Worm (Caenorhabditis elegans) whole organism, young adult: ENCODE data around the gene srxa-1.

Source experiments
- B0035.1 ChIP-seq: sonication (generic microtip); optimal IDR thresholded peaks from 2 replicates; lab custom pipeline; 2016; ENCODE audit warnings: missing genetic modification characterization, mild to moderate bottlenecking, missing compliant biosample characterization, missing genotype, missing genetic modification reagents
- C06A6.2 ChIP-seq: fragments of 200-800 bp; sonication (Bioruptor generic); conservative IDR thresholded peaks from 2 replicates; pipeline ENCODE4 v1.3.6; 2022; ENCODE audit warnings: missing genetic modification characterization, missing compliant biosample characterization
- C17E4.6 ChIP-seq: fragments of 200-800 bp; sonication (Bioruptor generic); IDR thresholded peaks from 2 replicates; pipeline ENCODE4 v1.3.6; 2022; ENCODE audit warnings: missing genetic modification reagents, missing genetic modification characterization, missing compliant biosample characterization
- F10E7.11 ChIP-seq: sonication (generic microtip); optimal IDR thresholded peaks from 2 replicates; lab custom pipeline; 2017; ENCODE audit warnings: mild to moderate bottlenecking, missing genetic modification characterization, moderate library complexity, missing compliant biosample characterization
- F22D6.2 ChIP-seq: sonication (generic microtip); optimal IDR thresholded peaks from 2 replicates; lab custom pipeline; 2016; ENCODE audit warnings: mild to moderate bottlenecking, missing genetic modification characterization, missing compliant biosample characterization
- F23B12.7 ChIP-seq: sonication (generic microtip); optimal IDR thresholded peaks from 2 replicates; lab custom pipeline; 2017; ENCODE audit warnings: missing genetic modification characterization, mild to moderate bottlenecking, missing compliant biosample characterization, antibody characterized with exemption, moderate library complexity; ENCODE audit not compliant: insufficient read depth
- Y67H2A.10 ChIP-seq: fragments of 200-800 bp; sonication (Bioruptor generic); conservative IDR thresholded peaks from 2 replicates; pipeline ENCODE4 v1.3.6; 2022; ENCODE audit warnings: missing genetic modification reagents, missing genetic modification characterization, missing compliant biosample characterization
- ama-1 ChIP-seq, 3 experiments: fragments of 150-350 bp in 1 of 3; sonication (generic microtip) in 2 of 3; optimal IDR thresholded peaks; 2 replicates each; lab custom pipeline; 2014 to 2018; ENCODE audit warnings: missing biosample characterization in 2 of 3, missing genetic modification characterization in 2 of 3, missing genetic modification reagents in 2 of 3
- attf-5 ChIP-seq: fragments of 200-800 bp; sonication (Bioruptor generic); optimal IDR thresholded peaks from 2 replicates; lab custom pipeline; 2018; ENCODE audit warnings: mild to moderate bottlenecking, missing genetic modification characterization, missing compliant biosample characterization
- bed-2 ChIP-seq: fragments of 200-800 bp; sonication (Bioruptor generic); IDR thresholded peaks from 2 replicates; pipeline ENCODE4 v1.3.6; 2022; ENCODE audit warnings: missing genetic modification reagents, missing genetic modification characterization, missing compliant biosample characterization
- ccch-3 ChIP-seq: fragments of 200-800 bp; sonication (Bioruptor generic); optimal IDR thresholded peaks from 2 replicates; lab custom pipeline; 2018; ENCODE audit warnings: mild to moderate bottlenecking, missing genetic modification characterization, missing compliant biosample characterization
- cebp-2 ChIP-seq: fragments of 200-800 bp; sonication (Bioruptor generic); IDR thresholded peaks from 2 replicates; pipeline ENCODE4 v1.3.6; 2022; ENCODE audit warnings: missing genetic modification characterization, missing compliant biosample characterization
- ceh-100 ChIP-seq: fragments of 200-800 bp; sonication (Bioruptor generic); IDR thresholded peaks from 2 replicates; pipeline ENCODE4 v1.3.6; 2022; ENCODE audit warnings: missing genetic modification reagents, missing genetic modification characterization, missing compliant biosample characterization
- ceh-27 ChIP-seq: fragments of 200-800 bp; sonication (Bioruptor generic); optimal IDR thresholded peaks from 2 replicates; lab custom pipeline; 2018; ENCODE audit warnings: mild to moderate bottlenecking, missing genetic modification characterization, moderate library complexity, missing compliant biosample characterization
- dpff-1 ChIP-seq: sonication (generic microtip); optimal IDR thresholded peaks from 2 replicates; lab custom pipeline; 2017; ENCODE audit warnings: mild to moderate bottlenecking, missing genetic modification characterization, missing compliant biosample characterization
- dpl-1 ChIP-seq: fragments of 150-350 bp; optimal IDR thresholded peaks from 2 replicates; lab custom pipeline; 2014; ENCODE audit warnings: missing biosample characterization, missing genetic modification reagents, missing genetic modification characterization
- egl-18 ChIP-seq: fragments of 200-800 bp; sonication (Bioruptor generic); IDR thresholded peaks from 2 replicates; pipeline ENCODE4 v1.3.6; 2022; ENCODE audit warnings: missing genetic modification reagents, missing genetic modification characterization, missing compliant biosample characterization
- egrh-3 ChIP-seq: fragments of 200-800 bp; sonication (Bioruptor generic); IDR thresholded peaks from 2 replicates; pipeline ENCODE4 v1.3.6; 2022; ENCODE audit warnings: missing genetic modification reagents, missing genetic modification characterization, missing compliant biosample characterization
- ekl-4 ChIP-seq: fragments of 200-800 bp; sonication (Bioruptor generic); IDR thresholded peaks from 2 replicates; pipeline ENCODE4 v1.3.6; 2022; ENCODE audit warnings: missing genetic modification reagents, missing genetic modification characterization, missing compliant biosample characterization
- fkh-3 ChIP-seq: sonication (generic microtip); optimal IDR thresholded peaks from 2 replicates; lab custom pipeline; 2016; ENCODE audit warnings: mild to moderate bottlenecking, missing genetic modification characterization, missing compliant biosample characterization
- hlh-12 ChIP-seq: sonication (generic microtip); optimal IDR thresholded peaks from 2 replicates; lab custom pipeline; 2016; ENCODE audit warnings: missing genetic modification characterization, missing compliant biosample characterization
- hmg-20 ChIP-seq: fragments of 200-800 bp; sonication (Bioruptor generic); IDR thresholded peaks from 2 replicates; pipeline ENCODE4 v1.3.6; 2022; ENCODE audit warnings: missing genetic modification reagents, missing genetic modification characterization, missing compliant biosample characterization
- hrde-1 ChIP-seq: sonication (generic microtip); optimal IDR thresholded peaks from 2 replicates; lab custom pipeline; 2016; ENCODE audit warnings: missing genetic modification characterization, mild to moderate bottlenecking, missing compliant biosample characterization, moderate library complexity, missing genotype, missing genetic modification reagents, borderline replicate concordance
- hsf-1 ChIP-seq: fragments of 200-800 bp; sonication (Bioruptor generic); IDR thresholded peaks from 2 replicates; pipeline ENCODE4 v1.3.6; 2022; ENCODE audit warnings: missing genetic modification reagents, missing genetic modification characterization, missing compliant biosample characterization
- lin-35 ChIP-seq, 3 experiments: fragments of 150-350 bp in 2 of 3; sonication (generic microtip) in 1 of 3; optimal IDR thresholded peaks; 2 replicates each; lab custom pipeline; 2014 to 2018; ENCODE audit warnings: missing biosample characterization in 3 of 3, missing genetic modification characterization in 3 of 3, missing genetic modification reagents in 3 of 3
- lin-40 ChIP-seq: sonication (generic microtip); optimal IDR thresholded peaks from 2 replicates; lab custom pipeline; 2016; ENCODE audit warnings: missing genetic modification characterization, mild to moderate bottlenecking, missing compliant biosample characterization, missing genotype, missing genetic modification reagents
- lsl-1 ChIP-seq: fragments of 200-800 bp; sonication (Bioruptor generic); optimal IDR thresholded peaks from 2 replicates; lab custom pipeline; 2018; ENCODE audit warnings: mild to moderate bottlenecking, missing genetic modification characterization, moderate library complexity, missing compliant biosample characterization
- lsy-27 ChIP-seq: sonication (generic microtip); optimal IDR thresholded peaks from 2 replicates; lab custom pipeline; 2017; ENCODE audit warnings: missing genetic modification characterization, mild to moderate bottlenecking, missing compliant biosample characterization, antibody characterized with exemption, missing genotype, borderline replicate concordance; ENCODE audit not compliant: insufficient read depth
- madf-10 ChIP-seq: sonication (generic microtip); optimal IDR thresholded peaks from 2 replicates; lab custom pipeline; 2016; ENCODE audit warnings: mild to moderate bottlenecking, missing genetic modification characterization, missing compliant biosample characterization
- madf-3 ChIP-seq: fragments of 200-800 bp; sonication (Bioruptor generic); IDR thresholded peaks from 2 replicates; pipeline ENCODE4 v1.3.6; 2022; ENCODE audit warnings: missing genetic modification reagents, missing genetic modification characterization, missing compliant biosample characterization
- madf-8 ChIP-seq: fragments of 200-800 bp; sonication (Bioruptor generic); conservative IDR thresholded peaks from 2 replicates; pipeline ENCODE4 v1.3.6; 2022; ENCODE audit warnings: missing genetic modification reagents, missing genetic modification characterization, missing compliant biosample characterization
- mel-28 ChIP-seq: sonication (generic microtip); optimal IDR thresholded peaks from 2 replicates; lab custom pipeline; 2016; ENCODE audit warnings: borderline replicate concordance, mild to moderate bottlenecking, missing genetic modification characterization, missing compliant biosample characterization
- mes-4 ChIP-seq: sonication (generic microtip); optimal IDR thresholded peaks from 2 replicates; lab custom pipeline; 2016; ENCODE audit warnings: missing genotype, missing genetic modification characterization, missing compliant biosample characterization
- nfyb-1 ChIP-seq: fragments of 200-800 bp; sonication (Bioruptor generic); IDR thresholded peaks from 2 replicates; pipeline ENCODE4 v1.3.6; 2022; ENCODE audit warnings: missing genetic modification reagents, missing genetic modification characterization, missing compliant biosample characterization
- nhr-120 ChIP-seq: fragments of 200-800 bp; sonication (Bioruptor generic); IDR thresholded peaks from 2 replicates; pipeline ENCODE4 v1.3.6; 2022; ENCODE audit warnings: missing genetic modification characterization, missing compliant biosample characterization
- nhr-27 ChIP-seq: fragments of 200-800 bp; sonication (Bioruptor generic); optimal IDR thresholded peaks from 2 replicates; lab custom pipeline; 2018; ENCODE audit warnings: mild to moderate bottlenecking, missing genetic modification characterization, moderate library complexity, missing compliant biosample characterization
- nhr-90 ChIP-seq: sonication (generic microtip); optimal IDR thresholded peaks from 2 replicates; lab custom pipeline; 2016; ENCODE audit warnings: missing genotype, mild to moderate bottlenecking, missing genetic modification characterization, missing compliant biosample characterization
- pha-4 ChIP-seq: fragments of 150-350 bp; sonication (generic microtip); optimal IDR thresholded peaks from 2 replicates; lab custom pipeline; 2014; ENCODE audit warnings: missing biosample characterization, missing genetic modification reagents, missing genetic modification characterization
- sdz-38 ChIP-seq: sonication (generic microtip); optimal IDR thresholded peaks from 2 replicates; lab custom pipeline; 2016; ENCODE audit warnings: missing genotype, missing genetic modification characterization, missing compliant biosample characterization
- sea-2 ChIP-seq: fragments of 200-800 bp; sonication (Bioruptor generic); IDR thresholded peaks from 2 replicates; pipeline ENCODE4 v1.3.6; 2022; ENCODE audit warnings: missing genetic modification characterization, missing compliant biosample characterization
- snpc-4 ChIP-seq, 5 experiments: fragments of 150-350 bp in 1 of 5; sonication (generic microtip) in 4 of 5; optimal IDR thresholded peaks; 2 replicates each; lab custom pipeline; 2014 to 2018; ENCODE audit warnings: missing genetic modification characterization in 5 of 5, missing biosample characterization in 3 of 5, antibody characterized with exemption in 2 of 5, mild to moderate bottlenecking in 2 of 5, missing compliant biosample characterization in 2 of 5, missing genotype in 2 of 5, moderate library complexity in 2 of 5, missing genetic modification reagents in 1 of 5
- sptf-2 ChIP-seq: fragments of 200-800 bp; sonication (Bioruptor generic); optimal IDR thresholded peaks from 2 replicates; lab custom pipeline; 2018; ENCODE audit warnings: mild to moderate bottlenecking, missing genetic modification characterization, missing compliant biosample characterization
- unc-62 ChIP-seq: fragments of 150-350 bp; optimal IDR thresholded peaks from 2 replicates; lab custom pipeline; 2014; ENCODE audit warnings: missing biosample characterization, missing genetic modification reagents, missing genetic modification characterization
- zfh-2 ChIP-seq: fragments of 200-800 bp; sonication (Bioruptor generic); conservative IDR thresholded peaks from 2 replicates; pipeline ENCODE4 v1.3.6; 2022; ENCODE audit warnings: missing genetic modification reagents, missing genetic modification characterization, missing compliant biosample characterization
- zim-3 ChIP-seq: sonication (generic microtip); optimal IDR thresholded peaks from 2 replicates; lab custom pipeline; 2017; ENCODE audit warnings: mild to moderate bottlenecking, missing genetic modification characterization, moderate library complexity, missing compliant biosample characterization
- ztf-26 ChIP-seq: sonication (generic microtip); optimal IDR thresholded peaks from 2 replicates; lab custom pipeline; 2017; ENCODE audit warnings: missing genetic modification characterization, missing compliant biosample characterization
- ztf-28 ChIP-seq: fragments of 200-800 bp; sonication (Bioruptor generic); IDR thresholded peaks from 2 replicates; pipeline ENCODE4 v1.3.6; 2022; ENCODE audit warnings: missing genetic modification reagents, missing genetic modification characterization, missing compliant biosample characterization
- ztf-3 ChIP-seq: fragments of 200-800 bp; sonication (Bioruptor generic); optimal IDR thresholded peaks from 2 replicates; lab custom pipeline; 2018; ENCODE audit warnings: mild to moderate bottlenecking, missing genetic modification characterization, missing compliant biosample characterization

srxa-1 gene

DNA sequence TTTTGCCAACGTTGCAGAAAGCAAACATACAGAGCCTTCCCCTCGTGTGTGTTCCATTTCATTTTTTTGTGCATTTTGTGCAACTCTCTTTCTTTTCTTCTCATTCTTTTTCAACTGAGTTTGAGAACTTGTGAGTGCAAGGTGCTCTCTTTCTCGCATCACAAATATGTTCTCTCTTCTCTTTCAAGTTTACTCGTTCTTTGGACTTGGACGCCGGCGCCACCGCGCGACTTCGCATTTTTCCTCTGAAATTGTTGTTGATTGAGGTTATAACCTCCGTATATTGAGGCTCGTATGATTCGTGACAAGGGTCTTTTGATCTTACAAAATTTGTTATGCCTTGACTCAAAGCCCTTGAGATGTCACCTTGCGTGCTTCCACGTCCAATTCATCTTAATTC is 44.9 kb downstream of the srxa-1 start (continued):
- TF ChIP-seq cebp-2 (GFP tag; lab: Robert Waterston, UW), result no peak
- TF ChIP-seq madf-8 (GFP tag; lab: Robert Waterston, UW), result no peak
- TF ChIP-seq egrh-3 (GFP tag; lab: Robert Waterston, UW), result no peak
- peak; percentile 10 for TF ChIP-seq attf-5 (GFP tag; lab: Kevin White, UChicago)
- no peak for TF ChIP-seq ceh-100 (GFP tag; lab: Robert Waterston, UW)
- no peak for TF ChIP-seq zfh-2 (GFP tag; lab: Robert Waterston, UW)
- no peak for TF ChIP-seq sdz-38 (tag; lab: Kevin White, UChicago)
- TF ChIP-seq nfyb-1, result peak; percentile 65; the same call in 1 of the 2 replicates
- TF ChIP-seq lsy-27 (tag; lab: Kevin White, UChicago), result no peak
- TF ChIP-seq sptf-2 (GFP tag; lab: Kevin White, UChicago), result no peak
- TF ChIP-seq mes-4 (tag; lab: Kevin White, UChicago), result no peak
- no peak for TF ChIP-seq lin-35 (GFP tag; optimal IDR thresholded peaks at IDR 0.05; lab: Kevin White, UChicago)
- no peak for TF ChIP-seq lsl-1 (GFP tag; lab: Kevin White, UChicago)
- no peak for TF ChIP-seq dpl-1 (GFP tag; lab: Kevin White, UChicago)
- TF ChIP-seq hlh-12 (tag; lab: Kevin White, UChicago), result no peak
- TF ChIP-seq mel-28 (tag; lab: Kevin White, UChicago), result no peak
- peak; percentile 99 for TF ChIP-seq madf-10 (tag; lab: Kevin White, UChicago)
- no peak for TF ChIP-seq egl-18 (GFP tag; lab: Robert Waterston, UW)
- no peak for TF ChIP-seq ztf-28 (GFP tag; lab: Robert Waterston, UW)
- TF ChIP-seq sea-2 (GFP tag; lab: Robert Waterston, UW), result no peak
- peak; percentile 58 for TF ChIP-seq lin-40 (tag; lab: Kevin White, UChicago)
- TF ChIP-seq ztf-26 (tag; lab: Kevin White, UChicago), result no peak
- TF ChIP-seq F10E7.11 (tag; lab: Kevin White, UChicago), result no peak
- TF ChIP-seq ekl-4 (GFP tag; lab: Robert Waterston, UW), result no peak; the same call in 1 of the 2 replicates
- peak; percentile 17 for TF ChIP-seq nhr-90 (tag; lab: Kevin White, UChicago)
- TF ChIP-seq F22D6.2 (tag; lab: Kevin White, UChicago), result no peak
- TF ChIP-seq ccch-3 (GFP tag; lab: Kevin White, UChicago), result no peak
- no peak for TF ChIP-seq nhr-120
- no peak for TF ChIP-seq pha-4 (tag; lab: Kevin White, UChicago)
- no peak for TF ChIP-seq zim-3 (tag; lab: Kevin White, UChicago)
- TF ChIP-seq bed-2 (GFP tag; lab: Robert Waterston, UW), result no peak
- peak; percentile 69; the same call in 1 of the 2 replicates for TF ChIP-seq madf-3
- no peak for TF ChIP-seq dpff-1
- no peak for TF ChIP-seq hsf-1
- peak; percentile 81 for TF ChIP-seq ceh-27 (GFP tag; lab: Kevin White, UChicago)
- peak; percentile 71 for TF ChIP-seq F23B12.7 (tag; lab: Kevin White, UChicago)
- TF ChIP-seq ztf-3 (GFP tag; lab: Kevin White, UChicago), result no peak
- no peak for TF ChIP-seq snpc-4 (GFP tag; optimal IDR thresholded peaks at IDR 0.05; lab: Kevin White, UChicago)
- TF ChIP-seq snpc-4 (tag; optimal IDR thresholded peaks at IDR 0.05; lab: Kevin White, UChicago), result peak in 1 of 4 experiments; percentile 4
- no peak for TF ChIP-seq unc-62 (GFP tag; lab: Kevin White, UChicago)
- no peak for TF ChIP-seq hmg-20
- TF ChIP-seq nhr-27 (tag; lab: Kevin White, UChicago), result no peak
- no peak for TF ChIP-seq hrde-1 (tag; lab: Kevin White, UChicago)
- TF ChIP-seq Y67H2A.10 (GFP tag; lab: Robert Waterston, UW), result no peak
- TF ChIP-seq ama-1 (optimal IDR thresholded peaks at IDR 0.05; lab: Kevin White, UChicago), result peak; percentile 60
- no peak for TF ChIP-seq ama-1 (GFP tag; optimal IDR thresholded peaks at IDR 0.05; lab: Kevin White, UChicago)
- TF ChIP-seq fkh-3 (tag; lab: Kevin White, UChicago), result no peak
- TF ChIP-seq B0035.1 (tag; lab: Kevin White, UChicago), result no peak
- no peak for TF ChIP-seq C17E4.6
- TF ChIP-seq C06A6.2 (GFP tag; lab: Robert Waterston, UW), result no peak
